Fruit fly (Drosophila melanogaster): ENCODE results near the gene CG2100.

CG2100 gene

DNA sequence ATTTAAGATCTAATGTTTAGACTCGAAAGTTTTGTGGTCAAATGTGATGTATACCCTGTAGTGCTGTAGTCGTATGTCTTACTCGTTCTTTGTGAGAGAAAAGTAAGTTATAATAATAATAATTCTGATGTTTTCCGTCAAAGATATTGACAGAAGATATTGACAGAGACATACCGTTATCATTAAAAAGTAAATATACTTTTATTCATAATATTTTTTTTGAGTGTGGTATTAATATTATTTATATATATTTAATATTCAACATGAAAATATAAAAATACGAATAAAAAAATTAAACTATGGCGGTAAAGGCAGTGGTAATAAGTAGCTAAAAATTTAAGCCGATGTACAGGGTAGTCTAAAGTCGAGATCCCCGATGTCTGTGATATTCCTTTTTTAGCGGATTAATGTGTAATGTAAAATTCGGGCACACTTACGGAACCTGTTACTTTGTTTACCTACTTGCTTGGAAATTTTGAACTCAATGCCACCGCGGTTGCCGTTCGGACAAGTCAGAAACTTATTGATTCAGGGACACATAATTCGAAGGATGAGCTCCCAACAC, at the start of gene CG2100, which contains the start of gene CG1236 (continued):
- no peak for TF ChIP-seq nerfin-2 (GFP tag; IDR thresholded peaks at IDR 0.05; ENCODE audit: partially characterized antibody)
- peak; percentile 99 for TF ChIP-seq D19B (GFP tag; optimal IDR thresholded peaks at IDR 0.05)
- peak; percentile 87 for TF ChIP-seq fd96Cb (tag; optimal IDR thresholded peaks at IDR 0.05)
- peak; percentile 31 for TF ChIP-seq CG31388 (GFP tag; optimal IDR thresholded peaks at IDR 0.05)
- no peak; the same call in 1 of the 2 replicates for TF ChIP-seq lmd (GFP tag; IDR thresholded peaks at IDR 0.05)
- TF ChIP-seq stc (GFP tag; IDR thresholded peaks at IDR 0.05): peak; percentile 56
- TF ChIP-seq bowl (GFP tag; IDR thresholded peaks at IDR 0.05): no peak
- TF ChIP-seq CG30431 (GFP tag; optimal IDR thresholded peaks at IDR 0.05): peak; percentile 82
- peak; percentile 84 for TF ChIP-seq CG15696 (tag; optimal IDR thresholded peaks at IDR 0.05)
- peak; percentile 78 for TF ChIP-seq Dbx (GFP tag; IDR thresholded peaks at IDR 0.05)
- TF ChIP-seq seq (GFP tag; IDR thresholded peaks at IDR 0.05): peak; percentile 66; the same call in 1 of the 2 replicates
- TF ChIP-seq Abd-B (GFP tag; optimal IDR thresholded peaks at IDR 0.05): peak; percentile 85
- peak; percentile 6; the same call in 1 of the 2 replicates for TF ChIP-seq Nf-YA (GFP tag; IDR thresholded peaks at IDR 0.05)
- TF ChIP-seq wor (GFP tag; IDR thresholded peaks at IDR 0.05): peak; percentile 54; the same call in 1 of the 2 replicates
- TF ChIP-seq B-H1 (GFP tag; IDR thresholded peaks at IDR 0.05): peak; percentile 58
- no peak for TF ChIP-seq her (GFP tag; optimal IDR thresholded peaks at IDR 0.05)
- peak; percentile 79 for TF ChIP-seq ewg (GFP tag; optimal IDR thresholded peaks at IDR 0.05)
- TF ChIP-seq ac (GFP tag; optimal IDR thresholded peaks at IDR 0.05): peak; percentile 60
- peak; percentile 70 for TF ChIP-seq Ada2b (GFP tag; IDR thresholded peaks at IDR 0.05)
- no peak for TF ChIP-seq crol (GFP tag; IDR thresholded peaks at IDR 0.05)
- no peak for TF ChIP-seq emc (GFP tag; optimal IDR thresholded peaks at IDR 0.05)
- TF ChIP-seq CG18476 (GFP tag; optimal IDR thresholded peaks at IDR 0.05): peak; percentile 58
- peak; percentile 75 for TF ChIP-seq al (GFP tag; IDR thresholded peaks at IDR 0.05)
- peak; percentile 47 for TF ChIP-seq Lhr (GFP tag; optimal IDR thresholded peaks at IDR 0.05)
- TF ChIP-seq knrl (GFP tag; IDR thresholded peaks at IDR 0.05; ENCODE audit: partially characterized antibody): no peak
- no peak for TF ChIP-seq hth (optimal IDR thresholded peaks at IDR 0.05)
- peak in 1 of 2 experiments; percentile 66 for TF ChIP-seq Hr78 (GFP tag; optimal IDR thresholded peaks at IDR 0.05)
- peak; percentile 90 for TF ChIP-seq dmrt99B (tag; optimal IDR thresholded peaks at IDR 0.05)
- peak; percentile 35 for TF ChIP-seq CG3065 (GFP tag; optimal IDR thresholded peaks at IDR 0.05)
- peak in 1 of 3 experiments; percentile 91 for TF ChIP-seq lola (GFP tag; optimal IDR thresholded peaks at IDR 0.05)
- TF ChIP-seq Atf6 (GFP tag; IDR thresholded peaks at IDR 0.05): peak; percentile 29; the same call in 1 of the 2 replicates
- peak; percentile 82 for TF ChIP-seq trem (tag; optimal IDR thresholded peaks at IDR 0.05)
- TF ChIP-seq ato (GFP tag; IDR thresholded peaks at IDR 0.05; ENCODE audit: partially characterized antibody): no peak
- TF ChIP-seq dmrt11E (tag; optimal IDR thresholded peaks at IDR 0.05): peak; percentile 91
- TF ChIP-seq ATbp (GFP tag; optimal IDR thresholded peaks at IDR 0.05): peak; percentile 82

DNA sequence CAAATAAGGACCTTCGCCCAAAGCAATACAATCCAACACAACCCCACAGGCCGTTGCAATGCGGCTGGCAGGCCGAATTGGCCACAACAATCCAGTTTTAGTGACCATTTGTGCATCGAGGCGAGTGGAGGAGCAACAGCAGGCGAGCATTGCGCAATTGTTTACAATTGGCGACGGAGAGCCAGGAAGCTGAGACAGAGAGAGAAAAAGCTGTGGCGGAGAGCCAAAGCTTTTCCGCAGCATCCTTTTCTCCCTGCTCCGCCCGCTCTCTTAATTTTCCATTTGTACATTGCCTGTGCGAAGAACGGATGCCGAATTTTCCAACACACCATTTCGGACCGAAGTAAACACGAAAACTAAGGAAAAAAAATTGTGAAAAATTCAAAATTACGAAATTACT, 45.3 kb upstream of the CG2100 start, which contains the start of gene kat-60L1:
TSS of gene kat-60L1 (plus strand) at position 301 of the 400 bp plus-strand sequence.
- TF ChIP-seq CG11085 (GFP tag; IDR thresholded peaks at IDR 0.05): no peak
- TF ChIP-seq CG33557 (GFP tag; optimal IDR thresholded peaks at IDR 0.05): no peak
- no peak for TF ChIP-seq CG15479 (GFP tag; optimal IDR thresholded peaks at IDR 0.05)
- peak; percentile 30 for TF ChIP-seq scrt (GFP tag; optimal IDR thresholded peaks at IDR 0.05)
- no peak for TF ChIP-seq CG32772 (GFP tag; IDR thresholded peaks at IDR 0.05)
- no peak for TF ChIP-seq CG8290 (GFP tag; optimal IDR thresholded peaks at IDR 0.05)
- no peak for TF ChIP-seq CG8290 (tag; optimal IDR thresholded peaks at IDR 0.05)
- TF ChIP-seq unpg (GFP tag; optimal IDR thresholded peaks at IDR 0.05): no peak
- TF ChIP-seq dpn (GFP tag; optimal IDR thresholded peaks at IDR 0.05): no peak
- no peak for TF ChIP-seq Bdp1 (GFP tag; optimal IDR thresholded peaks at IDR 0.05)
- TF ChIP-seq lmd (GFP tag; IDR thresholded peaks at IDR 0.05): no peak
- TF ChIP-seq CG42726 (GFP tag; IDR thresholded peaks at IDR 0.05; ENCODE audit: partially characterized antibody): no peak
- TF ChIP-seq otp (GFP tag; IDR thresholded peaks at IDR 0.05): no peak
- no peak for TF ChIP-seq grau (tag; optimal IDR thresholded peaks at IDR 0.05)
- peak; percentile 14; the same call in 1 of the 2 replicates for TF ChIP-seq unc-4 (GFP tag; IDR thresholded peaks at IDR 0.05; ENCODE audit: partially characterized antibody)
- TF ChIP-seq mld (GFP tag; IDR thresholded peaks at IDR 0.05; ENCODE audit: partially characterized antibody): no peak
- no peak for TF ChIP-seq ftz-f1 (GFP tag; optimal IDR thresholded peaks at IDR 0.05)
- TF ChIP-seq CG32532 (GFP tag; IDR thresholded peaks at IDR 0.05): no peak

All from whole organism, embryonic.